Worm (Caenorhabditis elegans) whole organism, L2 larva: ENCODE measurements around the gene K06A9.1.

Source experiments
- C34F6.9 ChIP-seq: fragments of 150-350 bp; optimal IDR thresholded peaks from 2 replicates; lab custom pipeline; 2014; ENCODE audit warnings: missing biosample characterization, missing genetic modification characterization
- F13H6.1 ChIP-seq: sonication (generic microtip); optimal IDR thresholded peaks from 2 replicates; lab custom pipeline; 2016; ENCODE audit warnings: missing genetic modification characterization, missing compliant biosample characterization
- ZK546.5 ChIP-seq: sonication (generic microtip); optimal IDR thresholded peaks from 2 replicates; lab custom pipeline; 2017; ENCODE audit warnings: missing biosample characterization, missing genetic modification characterization
- alr-1 ChIP-seq: fragments of 150-350 bp; optimal IDR thresholded peaks from 2 replicates; lab custom pipeline; 2014; ENCODE audit warnings: missing biosample characterization, missing genetic modification characterization
- aly-2 ChIP-seq: fragments of 150-350 bp; optimal IDR thresholded peaks from 2 replicates; lab custom pipeline; 2014; ENCODE audit warnings: missing biosample characterization, missing genetic modification characterization
- ama-1 ChIP-seq: fragments of 150-350 bp; optimal IDR thresholded peaks from 2 replicates; lab custom pipeline; 2018; ENCODE audit warnings: inconsistent platforms
- blmp-1 ChIP-seq: sonication (generic microtip); optimal IDR thresholded peaks from 2 replicates; lab custom pipeline; 2017; ENCODE audit warnings: missing genetic modification characterization, mild to moderate bottlenecking, missing compliant biosample characterization, antibody characterized with exemption, moderate library complexity; ENCODE audit not compliant: insufficient read depth
- ceh-16 ChIP-seq: fragments of 150-350 bp; optimal IDR thresholded peaks from 2 replicates; lab custom pipeline; 2014; ENCODE audit warnings: missing biosample characterization, missing genetic modification characterization
- crh-2 ChIP-seq: sonication (generic microtip); optimal IDR thresholded peaks from 2 replicates; lab custom pipeline; 2017; ENCODE audit warnings: missing biosample characterization, missing genetic modification characterization
- dmd-4 ChIP-seq: sonication (generic microtip); optimal IDR thresholded peaks from 2 replicates; lab custom pipeline; 2017; ENCODE audit warnings: missing biosample characterization, missing genetic modification characterization
- egl-27 ChIP-seq: sonication (generic microtip); optimal IDR thresholded peaks from 3 replicates; lab custom pipeline; 2017; ENCODE audit warnings: missing biosample characterization, missing genetic modification reagents, missing genetic modification characterization
- fos-1 ChIP-seq: fragments of 150-350 bp; optimal IDR thresholded peaks from 2 replicates; lab custom pipeline; 2014; ENCODE audit warnings: missing biosample characterization, missing genetic modification characterization
- gmeb-1 ChIP-seq: fragments of 150-350 bp; optimal IDR thresholded peaks from 2 replicates; lab custom pipeline; 2014; ENCODE audit warnings: missing biosample characterization, missing genetic modification characterization
- lin-11 ChIP-seq: fragments of 150-350 bp; sonication (generic microtip); optimal IDR thresholded peaks from 2 replicates; lab custom pipeline; 2014; ENCODE audit warnings: missing biosample characterization, missing genetic modification characterization, inconsistent platforms, mixed read lengths
- lin-13 ChIP-seq: fragments of 150-350 bp; optimal IDR thresholded peaks from 2 replicates; lab custom pipeline; 2014; ENCODE audit warnings: missing biosample characterization, missing genetic modification reagents, missing genetic modification characterization
- lin-39 ChIP-seq: fragments of 150-350 bp; optimal IDR thresholded peaks from 2 replicates; lab custom pipeline; 2014; ENCODE audit warnings: missing biosample characterization, missing genetic modification reagents, missing genetic modification characterization
- lsy-2 ChIP-seq, 2 experiments: fragments of 150-350 bp in 1 of 2; sonication (generic microtip) in 1 of 2; optimal IDR thresholded peaks; 2 replicates each; lab custom pipeline; 2014 to 2017; ENCODE audit warnings: missing biosample characterization in 2 of 2, missing genetic modification characterization in 2 of 2
- mab-5 ChIP-seq: fragments of 150-350 bp; optimal IDR thresholded peaks from 2 replicates; lab custom pipeline; 2014; ENCODE audit warnings: missing biosample characterization, missing genetic modification characterization
- mbf-1 ChIP-seq: sonication (generic microtip); optimal IDR thresholded peaks from 2 replicates; lab custom pipeline; 2017; ENCODE audit warnings: missing biosample characterization, missing genetic modification characterization
- mdl-1 ChIP-seq, 2 experiments: fragments of 150-350 bp in 1 of 2; sonication (generic microtip) in 1 of 2; optimal IDR thresholded peaks; 2 replicates each; lab custom pipeline; 2017; ENCODE audit warnings: missing biosample characterization in 2 of 2, missing genetic modification characterization in 2 of 2
- nhr-10 ChIP-seq: sonication (generic microtip); optimal IDR thresholded peaks from 2 replicates; lab custom pipeline; 2017; ENCODE audit warnings: missing biosample characterization, missing genetic modification characterization
- nhr-11 ChIP-seq: fragments of 150-350 bp; optimal IDR thresholded peaks from 2 replicates; lab custom pipeline; 2014; ENCODE audit warnings: missing biosample characterization, missing genetic modification characterization
- nhr-129 ChIP-seq: fragments of 150-350 bp; optimal IDR thresholded peaks from 2 replicates; lab custom pipeline; 2014; ENCODE audit warnings: missing biosample characterization, missing genetic modification characterization
- nhr-25 ChIP-seq: fragments of 150-350 bp; sonication (generic microtip); optimal IDR thresholded peaks from 3 replicates; lab custom pipeline; 2014; ENCODE audit warnings: missing biosample characterization, missing genetic modification characterization
- peb-1 ChIP-seq: fragments of 150-350 bp; optimal IDR thresholded peaks from 2 replicates; lab custom pipeline; 2014; ENCODE audit warnings: missing biosample characterization, missing genetic modification characterization
- sem-4 ChIP-seq: fragments of 150-350 bp; optimal IDR thresholded peaks from 2 replicates; lab custom pipeline; 2014; ENCODE audit warnings: missing biosample characterization, missing genetic modification reagents, missing genetic modification characterization
- sma-3 ChIP-seq: sonication (generic microtip); optimal IDR thresholded peaks from 2 replicates; lab custom pipeline; 2016; ENCODE audit warnings: missing genetic modification reagents, missing genetic modification characterization, missing compliant biosample characterization
- sma-9 ChIP-seq, 2 experiments: fragments of 150-350 bp in 1 of 2; sonication (generic microtip) in 1 of 2; optimal IDR thresholded peaks; 2 replicates each; lab custom pipeline; 2014 to 2016; ENCODE audit warnings: missing genetic modification characterization in 2 of 2, mild to moderate bottlenecking in 1 of 2, missing biosample characterization in 1 of 2, missing compliant biosample characterization in 1 of 2, missing genetic modification reagents in 1 of 2, moderate library complexity in 1 of 2
- snpc-4 ChIP-seq: fragments of 150-350 bp; optimal IDR thresholded peaks from 2 replicates; lab custom pipeline; 2014; ENCODE audit warnings: missing biosample characterization, missing genetic modification characterization
- unc-39 ChIP-seq: fragments of 150-350 bp; optimal IDR thresholded peaks from 2 replicates; lab custom pipeline; 2014; ENCODE audit warnings: missing biosample characterization, missing genetic modification characterization
- unc-55 ChIP-seq: fragments of 150-350 bp; sonication (generic microtip); optimal IDR thresholded peaks from 3 replicates; lab custom pipeline; 2014; ENCODE audit warnings: missing biosample characterization, missing genetic modification reagents, missing genetic modification characterization
- unc-62 ChIP-seq: fragments of 150-350 bp; optimal IDR thresholded peaks from 2 replicates; lab custom pipeline; 2014; ENCODE audit warnings: missing biosample characterization, missing genetic modification reagents, missing genetic modification characterization
- zag-1 ChIP-seq: fragments of 150-350 bp; optimal IDR thresholded peaks from 2 replicates; lab custom pipeline; 2014; ENCODE audit warnings: missing biosample characterization, missing genetic modification characterization
- ztf-1 ChIP-seq: fragments of 200-800 bp; sonication (Bioruptor generic); conservative IDR thresholded peaks from 2 replicates; pipeline ENCODE4 v1.3.6; 2022; ENCODE audit warnings: missing genetic modification characterization, missing compliant biosample characterization
- ztf-11 ChIP-seq: sonication (generic microtip); optimal IDR thresholded peaks from 2 replicates; lab custom pipeline; 2017; ENCODE audit warnings: missing biosample characterization, missing genetic modification characterization
- ztf-4 ChIP-seq: fragments of 150-350 bp; optimal IDR thresholded peaks from 2 replicates; lab custom pipeline; 2014; ENCODE audit warnings: missing biosample characterization, missing genetic modification characterization

K06A9.1 gene

ce11 chrX:1522068-1522467, 25.2 kb upstream of the K06A9.1 start (continued):
- TF ChIP-seq lsy-2 (tag; optimal IDR thresholded peaks at IDR 0.05; lab: Kevin White, UChicago) (peak in 1 of 2 experiments; percentile 54), ama-1 (lab: Kevin White, UChicago) (no peak), sem-4 (tag; lab: Kevin White, UChicago) (no peak)

- TF ChIP-seq blmp-1 (tag; lab: Kevin White, UChicago) (no peak), dmd-4 (tag; lab: Kevin White, UChicago) (no peak), ztf-11 (tag; lab: Kevin White, UChicago) (no peak), nhr-129 (tag; lab: Kevin White, UChicago) (no peak), sma-9 (GFP tag; optimal IDR thresholded peaks at IDR 0.05; lab: Kevin White, UChicago) (no peak), sma-9 (tag; optimal IDR thresholded peaks at IDR 0.05; lab: Kevin White, UChicago) (no peak), mab-5 (tag; lab: Kevin White, UChicago) (no peak), ama-1 (lab: Kevin White, UChicago) (no peak), ztf-1 (GFP tag; lab: Robert Waterston, UW) (no peak), unc-62 (no peak), F13H6.1 (tag; lab: Kevin White, UChicago) (no peak), snpc-4 (no peak), zag-1 (tag; lab: Kevin White, UChicago) (no peak), egl-27 (tag; lab: Kevin White, UChicago) (no peak), alr-1 (tag; lab: Kevin White, UChicago) (no peak), lin-11 (no peak), peb-1 (no peak), mbf-1 (no peak), nhr-10 (tag; lab: Kevin White, UChicago) (no peak), gmeb-1 (tag; lab: Kevin White, UChicago) (no peak), ZK546.5 (tag; lab: Kevin White, UChicago) (no peak)
These were observed 24.0 kb upstream of the K06A9.1 start for ce11 chrX:1523272-1523671.

DNA sequence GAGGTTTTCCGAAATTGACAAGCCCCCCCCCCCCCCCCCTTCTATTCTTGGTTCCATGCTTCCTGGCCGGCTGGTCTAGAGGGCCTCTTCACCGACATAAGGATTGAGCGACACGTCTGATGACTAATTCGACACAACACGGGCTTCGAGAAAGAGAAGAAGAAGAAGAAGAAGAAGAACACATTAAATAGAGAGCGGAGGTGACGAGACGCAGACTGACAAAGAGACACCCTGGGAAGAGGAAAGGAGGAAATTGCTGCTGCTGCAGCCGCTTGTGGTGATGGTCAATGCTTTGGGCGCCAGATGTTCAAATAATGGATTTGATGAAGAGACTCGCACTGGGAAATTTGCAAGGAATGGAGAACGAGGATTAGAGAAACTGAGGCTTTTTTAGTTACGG, 22.7 kb upstream of the K06A9.1 start:
- TF ChIP-seq mdl-1 (tag; optimal IDR thresholded peaks at IDR 0.05; lab: Kevin White, UChicago), result peak in 1 of 2 experiments; percentile 31
- TF ChIP-seq F13H6.1 (tag; lab: Kevin White, UChicago), result peak; percentile 70
- no peak for TF ChIP-seq nhr-11 (tag; lab: Kevin White, UChicago)
- TF ChIP-seq lsy-2 (tag; optimal IDR thresholded peaks at IDR 0.05; lab: Kevin White, UChicago), result peak; percentile 14 to 56
- peak; percentile 66 for TF ChIP-seq unc-55
- peak; percentile 75 for TF ChIP-seq sma-9 (GFP tag; optimal IDR thresholded peaks at IDR 0.05; lab: Kevin White, UChicago)
- TF ChIP-seq sma-9 (tag; optimal IDR thresholded peaks at IDR 0.05; lab: Kevin White, UChicago), result no peak
- TF ChIP-seq egl-27 (tag; lab: Kevin White, UChicago), result peak; percentile 29
- TF ChIP-seq C34F6.9, result peak; percentile 63
- peak; percentile 22 for TF ChIP-seq mab-5 (tag; lab: Kevin White, UChicago)
- TF ChIP-seq sem-4 (tag; lab: Kevin White, UChicago), result peak; percentile 68
- TF ChIP-seq nhr-129 (tag; lab: Kevin White, UChicago), result peak; percentile 55
- TF ChIP-seq ztf-11 (tag; lab: Kevin White, UChicago), result no peak
- TF ChIP-seq nhr-25 (tag; lab: Kevin White, UChicago), result peak; percentile 40
- peak; percentile 41 for TF ChIP-seq snpc-4
- peak; percentile 51 for TF ChIP-seq crh-2 (tag; lab: Kevin White, UChicago)
- no peak for TF ChIP-seq mbf-1
- TF ChIP-seq fos-1 (tag; lab: Kevin White, UChicago), result peak; percentile 77
- no peak for TF ChIP-seq alr-1 (tag; lab: Kevin White, UChicago)

- TF ChIP-seq fos-1 (tag; lab: Kevin White, UChicago) (peak; percentile 67), snpc-4 (no peak)
These were observed 21.7 kb upstream of the K06A9.1 start for ce11 chrX:1525511-1526172.

DNA sequence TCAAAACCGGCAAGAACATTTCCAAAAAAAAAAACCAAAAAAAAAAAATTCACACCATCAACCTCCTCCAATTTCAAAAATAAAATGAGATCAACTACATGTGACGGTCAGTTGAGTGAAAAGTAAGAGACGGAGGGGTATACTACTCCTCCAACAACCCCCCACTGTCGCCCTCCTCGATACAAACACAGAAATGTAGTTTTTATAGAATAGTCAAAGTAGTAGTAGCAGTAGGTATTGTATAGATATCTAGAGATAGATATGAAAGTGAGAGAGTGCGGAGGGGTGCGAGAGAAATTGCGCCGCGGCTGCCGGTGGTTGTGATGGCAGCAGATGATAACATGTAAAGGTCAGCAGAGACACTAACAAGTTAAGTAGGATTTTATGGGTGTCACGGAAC, 20.0 kb upstream of the K06A9.1 start:
- peak; percentile 69 for TF ChIP-seq sma-9 (GFP tag; optimal IDR thresholded peaks at IDR 0.05; lab: Kevin White, UChicago)
- TF ChIP-seq sma-9 (tag; optimal IDR thresholded peaks at IDR 0.05; lab: Kevin White, UChicago), result no peak
- TF ChIP-seq aly-2 (tag; lab: Kevin White, UChicago), result no peak
- peak; percentile 30 for TF ChIP-seq blmp-1 (tag; lab: Kevin White, UChicago)
- peak; percentile 83 for TF ChIP-seq nhr-25 (tag; lab: Kevin White, UChicago)
- no peak for TF ChIP-seq unc-55
- peak; percentile 31 for TF ChIP-seq sem-4 (tag; lab: Kevin White, UChicago)
- peak; percentile 51 for TF ChIP-seq nhr-129 (tag; lab: Kevin White, UChicago)
- peak; percentile 7 for TF ChIP-seq lin-13
- peak; percentile 57 for TF ChIP-seq crh-2 (tag; lab: Kevin White, UChicago)
- TF ChIP-seq F13H6.1 (tag; lab: Kevin White, UChicago), result peak; percentile 47
- peak; percentile 48 for TF ChIP-seq ceh-16
- peak; percentile 35 for TF ChIP-seq fos-1 (tag; lab: Kevin White, UChicago)
- TF ChIP-seq egl-27 (tag; lab: Kevin White, UChicago), result no peak
- TF ChIP-seq unc-39, result no peak
- TF ChIP-seq ZK546.5 (tag; lab: Kevin White, UChicago), result no peak
- TF ChIP-seq lin-39, result no peak
- TF ChIP-seq ztf-4 (tag; lab: Kevin White, UChicago), result no peak
- TF ChIP-seq sma-3 (GFP tag; lab: Kevin White, UChicago), result peak; percentile 53
- peak; percentile 21 for TF ChIP-seq C34F6.9
